Worm (Caenorhabditis elegans) whole organism, L4 larva: ENCODE results near the gene sdc-1.

ENCODE experiments used
- F26F4.8 ChIP-seq: fragments of 200-800 bp; sonication (Bioruptor generic); conservative IDR thresholded peaks from 2 replicates; pipeline ENCODE4 v1.3.6; 2022; ENCODE audit warnings: missing genetic modification characterization, missing compliant biosample characterization
- F44E2.7 ChIP-seq: fragments of 200-800 bp; sonication (Bioruptor generic); IDR thresholded peaks from 2 replicates; pipeline ENCODE4 v2.1.2; 2022; ENCODE audit warnings: missing genetic modification characterization, missing compliant biosample characterization
- F49E8.2 ChIP-seq: sonication (generic microtip); optimal IDR thresholded peaks from 2 replicates; lab custom pipeline; 2016; ENCODE audit warnings: missing compliant biosample characterization, mild to moderate bottlenecking, missing genetic modification characterization, borderline replicate concordance
- T20F7.1 ChIP-seq: fragments of 200-800 bp; sonication (Bioruptor generic); optimal IDR thresholded peaks from 2 replicates; lab custom pipeline; 2018; ENCODE audit warnings: mild to moderate bottlenecking, missing genetic modification characterization, missing compliant biosample characterization
- Y105C5A.15 ChIP-seq: fragments of 200-800 bp; sonication (Bioruptor generic); IDR thresholded peaks from 2 replicates; pipeline ENCODE4 v1.3.6; 2022; ENCODE audit warnings: missing genetic modification characterization, missing compliant biosample characterization
- Y48G9A.11 ChIP-seq: fragments of 200-800 bp; sonication (Bioruptor generic); IDR thresholded peaks from 2 replicates; pipeline ENCODE4 v1.3.6; 2022; ENCODE audit warnings: missing genetic modification reagents, missing genetic modification characterization, missing compliant biosample characterization
- aha-1 ChIP-seq: fragments of 150-350 bp; peaks from one replicate; lab custom pipeline; 2014; ENCODE audit warnings: missing biosample characterization, missing genetic modification characterization
- aly-2 ChIP-seq: sonication (generic microtip); optimal IDR thresholded peaks from 2 replicates; lab custom pipeline; 2018; ENCODE audit warnings: missing biosample characterization, missing genetic modification characterization
- ceh-20 ChIP-seq: fragments of 200-800 bp; sonication (Bioruptor generic); IDR thresholded peaks from 2 replicates; pipeline ENCODE4 v1.3.6; 2022; ENCODE audit warnings: missing genetic modification reagents, missing genetic modification characterization, missing compliant biosample characterization
- ceh-28 ChIP-seq: fragments of 150-350 bp; optimal IDR thresholded peaks from 2 replicates; lab custom pipeline; 2014; ENCODE audit warnings: missing biosample characterization, missing genetic modification reagents, missing genetic modification characterization
- ceh-32 ChIP-seq: sonication (generic microtip); optimal IDR thresholded peaks from 2 replicates; lab custom pipeline; 2016; ENCODE audit warnings: mild to moderate bottlenecking, missing genetic modification characterization, missing compliant biosample characterization; ENCODE audit not compliant: poor library complexity
- ceh-44 ChIP-seq: fragments of 200-800 bp; sonication (Bioruptor generic); IDR thresholded peaks from 2 replicates; pipeline ENCODE4 v1.3.6; 2022; ENCODE audit warnings: missing genetic modification reagents, missing genetic modification characterization, missing compliant biosample characterization
- ceh-82 ChIP-seq: sonication (generic microtip); optimal IDR thresholded peaks from 2 replicates; lab custom pipeline; 2017; ENCODE audit warnings: missing biosample characterization, missing genetic modification characterization
- daf-12 ChIP-seq: fragments of 150-350 bp; optimal IDR thresholded peaks from 2 replicates; lab custom pipeline; 2014; ENCODE audit warnings: missing biosample characterization, missing genetic modification reagents, missing genetic modification characterization
- dmd-6 ChIP-seq: fragments of 200-800 bp; sonication (Bioruptor generic); IDR thresholded peaks from 2 replicates; pipeline ENCODE4 v1.3.6; 2022; ENCODE audit warnings: missing genetic modification reagents, missing genetic modification characterization, missing compliant biosample characterization
- dmd-8 ChIP-seq: fragments of 200-800 bp; sonication (Bioruptor generic); IDR thresholded peaks from 2 replicates; pipeline ENCODE4 v1.3.6; 2022; ENCODE audit warnings: missing genetic modification characterization, missing compliant biosample characterization
- dmd-9 ChIP-seq: fragments of 200-800 bp; sonication (Bioruptor generic); IDR thresholded peaks from 2 replicates; pipeline ENCODE4 v1.3.6; 2022; ENCODE audit warnings: missing genetic modification reagents, missing genetic modification characterization, missing compliant biosample characterization
- dpl-1 ChIP-seq: fragments of 150-350 bp; optimal IDR thresholded peaks from 2 replicates; lab custom pipeline; 2014; ENCODE audit warnings: missing biosample characterization, missing genetic modification reagents, missing genetic modification characterization
- dve-1 ChIP-seq: sonication (generic microtip); optimal IDR thresholded peaks from 2 replicates; lab custom pipeline; 2017; ENCODE audit warnings: antibody characterized with exemption, mild to moderate bottlenecking, missing genetic modification characterization, missing compliant biosample characterization; ENCODE audit not compliant: insufficient read depth
- egl-43 ChIP-seq: fragments of 200-800 bp; sonication (Bioruptor generic); IDR thresholded peaks from 2 replicates; pipeline ENCODE4 v1.3.6; 2022; ENCODE audit warnings: missing genetic modification reagents, missing genetic modification characterization, missing compliant biosample characterization
- hif-1 ChIP-seq, 2 experiments: sonication (generic microtip); optimal IDR thresholded peaks; 2 replicates each; lab custom pipeline; 2016 to 2017; ENCODE audit warnings: missing compliant biosample characterization in 2 of 2, missing genetic modification characterization in 2 of 2, missing genetic modification reagents in 2 of 2, missing genotype in 2 of 2, mild to moderate bottlenecking in 1 of 2
- hlh-11 ChIP-seq: fragments of 200-800 bp; sonication (Bioruptor generic); optimal IDR thresholded peaks from 2 replicates; lab custom pipeline; 2018; ENCODE audit warnings: mild to moderate bottlenecking, missing genetic modification characterization, missing compliant biosample characterization
- hlh-30 ChIP-seq: sonication (generic microtip); optimal IDR thresholded peaks from 2 replicates; lab custom pipeline; 2017; ENCODE audit warnings: antibody characterized with exemption, mild to moderate bottlenecking, missing genetic modification characterization, missing compliant biosample characterization; ENCODE audit not compliant: insufficient read depth
- lim-7 ChIP-seq: fragments of 200-800 bp; sonication (Bioruptor generic); IDR thresholded peaks from 2 replicates; pipeline ENCODE4 v1.3.6; 2022; ENCODE audit warnings: missing genetic modification characterization, missing compliant biosample characterization
- lin-13 ChIP-seq: fragments of 150-350 bp; optimal IDR thresholded peaks from 2 replicates; lab custom pipeline; 2014; ENCODE audit warnings: missing biosample characterization, missing genetic modification reagents, missing genetic modification characterization
- lin-38 ChIP-seq: fragments of 200-800 bp; sonication (Bioruptor generic); IDR thresholded peaks from 2 replicates; pipeline ENCODE4 v1.3.6; 2022; ENCODE audit warnings: missing genetic modification reagents, missing genetic modification characterization, missing compliant biosample characterization
- lsy-2 ChIP-seq, 2 experiments: fragments of 150-350 bp in 1 of 2; sonication (generic microtip) in 1 of 2; optimal IDR thresholded peaks; 2 replicates each; lab custom pipeline; 2014 to 2017; ENCODE audit warnings: missing biosample characterization in 2 of 2, missing genetic modification characterization in 2 of 2
- madf-5 ChIP-seq, 2 experiments: fragments of 200-800 bp; sonication (Bioruptor generic); IDR thresholded peaks; 2 replicates each; pipeline ENCODE4 v1.3.6; 2022; ENCODE audit warnings: missing compliant biosample characterization in 2 of 2, missing genetic modification characterization in 2 of 2
- madf-9 ChIP-seq: fragments of 200-800 bp; sonication (Bioruptor generic); conservative IDR thresholded peaks from 2 replicates; pipeline ENCODE4 v1.3.6; 2022; ENCODE audit warnings: missing genetic modification reagents, missing genetic modification characterization, missing compliant biosample characterization
- mdt-29 ChIP-seq: fragments of 200-800 bp; sonication (Bioruptor generic); IDR thresholded peaks from 2 replicates; pipeline ENCODE4 v1.3.6; 2022; ENCODE audit warnings: missing genetic modification reagents, missing genetic modification characterization, missing compliant biosample characterization
- mes-2 ChIP-seq: sonication (generic microtip); optimal IDR thresholded peaks from 2 replicates; lab custom pipeline; 2016; ENCODE audit warnings: missing genotype, mild to moderate bottlenecking, missing genetic modification characterization, missing compliant biosample characterization; ENCODE audit not compliant: poor library complexity, severe bottlenecking
- mxl-2 ChIP-seq: fragments of 200-800 bp; sonication (Bioruptor generic); conservative IDR thresholded peaks from 2 replicates; pipeline ENCODE4 v1.3.6; 2022; ENCODE audit warnings: missing genetic modification reagents, missing genetic modification characterization, missing compliant biosample characterization
- nhr-102 ChIP-seq: sonication (generic microtip); optimal IDR thresholded peaks from 2 replicates; lab custom pipeline; 2016; ENCODE audit warnings: mild to moderate bottlenecking, missing genetic modification characterization, moderate library complexity, missing compliant biosample characterization
- nhr-111 ChIP-seq: fragments of 200-800 bp; sonication (Bioruptor generic); optimal IDR thresholded peaks from 2 replicates; lab custom pipeline; 2018; ENCODE audit warnings: mild to moderate bottlenecking, missing genetic modification characterization, missing compliant biosample characterization
- nhr-28 ChIP-seq: fragments of 150-350 bp; optimal IDR thresholded peaks from 2 replicates; lab custom pipeline; 2014; ENCODE audit warnings: missing biosample characterization, missing genetic modification characterization
- nhr-41 ChIP-seq: fragments of 200-800 bp; sonication (Bioruptor generic); IDR thresholded peaks from 2 replicates; pipeline ENCODE4 v1.3.6; 2022; ENCODE audit warnings: missing genetic modification reagents, missing genetic modification characterization, missing compliant biosample characterization
- nhr-48 ChIP-seq: sonication (generic microtip); optimal IDR thresholded peaks from 2 replicates; lab custom pipeline; 2016; ENCODE audit warnings: mild to moderate bottlenecking, missing genetic modification characterization, missing compliant biosample characterization
- pha-4 ChIP-seq, 2 experiments: fragments of 150-350 bp in 1 of 2; fragments of 200-800 bp in 1 of 2; sonication (Bioruptor generic) in 1 of 2; IDR thresholded peaks in 1 of 2; optimal IDR thresholded peaks in 1 of 2; 2 replicates each; pipeline versions ENCODE4 v1.3.6 to Lab custom; 2014 to 2022; ENCODE audit warnings: missing genetic modification characterization in 2 of 2, missing genetic modification reagents in 2 of 2, missing biosample characterization in 1 of 2, missing compliant biosample characterization in 1 of 2
- php-3 ChIP-seq: fragments of 200-800 bp; sonication (Bioruptor generic); IDR thresholded peaks from 2 replicates; pipeline ENCODE4 v1.3.6; 2022; ENCODE audit warnings: missing genetic modification reagents, missing genetic modification characterization, missing compliant biosample characterization
- snpc-4 ChIP-seq: fragments of 150-350 bp; optimal IDR thresholded peaks from 2 replicates; lab custom pipeline; 2014; ENCODE audit warnings: missing biosample characterization, missing genetic modification characterization
- tag-97 ChIP-seq: fragments of 200-800 bp; sonication (Bioruptor generic); IDR thresholded peaks from 2 replicates; pipeline ENCODE4 v1.3.6; 2022; ENCODE audit warnings: missing genetic modification characterization, missing compliant biosample characterization
- vab-7 ChIP-seq: fragments of 200-800 bp; sonication (Bioruptor generic); IDR thresholded peaks from 2 replicates; pipeline ENCODE4 v1.3.6; 2022; ENCODE audit warnings: missing genetic modification reagents, missing genetic modification characterization, missing compliant biosample characterization
- zfp-3 ChIP-seq: fragments of 200-800 bp; sonication (Bioruptor generic); conservative IDR thresholded peaks from 2 replicates; pipeline ENCODE4 v1.3.6; 2022; ENCODE audit warnings: missing genetic modification reagents, missing genetic modification characterization, missing compliant biosample characterization
- zip-2 ChIP-seq: fragments of 150-350 bp; optimal IDR thresholded peaks from 2 replicates; lab custom pipeline; 2014; ENCODE audit warnings: missing biosample characterization, missing genetic modification characterization
- ztf-7 ChIP-seq: fragments of 150-350 bp; optimal IDR thresholded peaks from 2 replicates; lab custom pipeline; 2014; ENCODE audit warnings: missing biosample characterization, missing genetic modification characterization

The sdc-1 gene

DNA sequence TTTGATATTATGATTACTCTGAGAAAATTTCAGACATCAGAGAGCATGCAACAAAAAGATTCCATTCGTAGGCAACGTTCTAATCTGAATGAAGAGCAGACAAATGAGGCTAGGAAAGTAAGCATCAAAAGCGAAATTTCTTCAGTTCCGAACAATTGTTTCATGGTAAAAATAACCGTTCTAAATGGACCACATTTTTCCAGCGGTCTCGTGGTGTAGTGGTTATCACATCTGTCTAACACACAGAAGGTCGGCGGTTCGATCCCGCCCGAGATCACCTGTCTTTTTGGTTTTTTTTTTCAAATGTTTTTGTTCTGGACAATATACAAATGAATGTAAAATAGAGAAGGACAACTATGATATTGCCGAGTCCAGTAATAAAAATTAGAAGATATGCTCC, 24.3 kb downstream of the sdc-1 start, which contains the start of gene twk-21:
TSS of gene twk-21 (plus strand) at position 34 of the 400 bp plus-strand sequence.
- TF ChIP-seq mdt-29 (GFP tag; lab: Robert Waterston, UW): 0 out of 2 replicates have a peak, but pooled peaks have one; percentile 13
- peak in 1 of 2 experiments; percentile 70; a peak in 1 of 4 replicates for TF ChIP-seq madf-5 (GFP tag; IDR thresholded peaks at IDR 0.05; lab: Robert Waterston, UW)
- TF ChIP-seq dmd-9 (GFP tag; lab: Robert Waterston, UW): no peak
- 0 out of 2 replicates have a peak, but pooled peaks have one; percentile 17 for TF ChIP-seq dmd-6 (GFP tag; lab: Robert Waterston, UW)
- no peak for TF ChIP-seq aly-2 (tag; lab: Kevin White, UChicago)
- no peak for TF ChIP-seq ceh-44 (GFP tag; lab: Robert Waterston, UW)
- TF ChIP-seq hif-1 (tag; optimal IDR thresholded peaks at IDR 0.05; lab: Kevin White, UChicago): no peak
- TF ChIP-seq madf-9 (GFP tag; lab: Robert Waterston, UW): 0 out of 2 replicates have a peak, but pooled peaks have one; percentile 9
- no peak for TF ChIP-seq F49E8.2 (tag; lab: Kevin White, UChicago)
- no peak for TF ChIP-seq nhr-102 (tag; lab: Kevin White, UChicago)
- no peak for TF ChIP-seq zip-2 (tag; lab: Kevin White, UChicago)
- TF ChIP-seq tag-97 (GFP tag; lab: Robert Waterston, UW): no peak
- TF ChIP-seq nhr-111 (GFP tag; lab: Kevin White, UChicago): no peak
- TF ChIP-seq daf-12 (tag; lab: Kevin White, UChicago): no peak
- TF ChIP-seq hlh-30: peak; percentile 3
- peak; percentile 24; the same call in 1 of the 2 replicates for TF ChIP-seq egl-43 (GFP tag; lab: Robert Waterston, UW)
- TF ChIP-seq ceh-32 (tag; lab: Kevin White, UChicago): no peak
- TF ChIP-seq lin-38: peak; percentile 27
- no peak for TF ChIP-seq lsy-2 (tag; optimal IDR thresholded peaks at IDR 0.05; lab: Kevin White, UChicago)
- peak; percentile 70 for TF ChIP-seq aha-1 (tag; lab: Kevin White, UChicago)
- TF ChIP-seq pha-4 (GFP tag; IDR thresholded peaks at IDR 0.05; lab: Robert Waterston, UW): peak; percentile 11; the same call in 1 of the 2 replicates
- TF ChIP-seq pha-4 (tag; optimal IDR thresholded peaks at IDR 0.05; lab: Kevin White, UChicago): no peak
- TF ChIP-seq dpl-1 (GFP tag; lab: Kevin White, UChicago): no peak
- TF ChIP-seq ceh-82: no peak

DNA sequence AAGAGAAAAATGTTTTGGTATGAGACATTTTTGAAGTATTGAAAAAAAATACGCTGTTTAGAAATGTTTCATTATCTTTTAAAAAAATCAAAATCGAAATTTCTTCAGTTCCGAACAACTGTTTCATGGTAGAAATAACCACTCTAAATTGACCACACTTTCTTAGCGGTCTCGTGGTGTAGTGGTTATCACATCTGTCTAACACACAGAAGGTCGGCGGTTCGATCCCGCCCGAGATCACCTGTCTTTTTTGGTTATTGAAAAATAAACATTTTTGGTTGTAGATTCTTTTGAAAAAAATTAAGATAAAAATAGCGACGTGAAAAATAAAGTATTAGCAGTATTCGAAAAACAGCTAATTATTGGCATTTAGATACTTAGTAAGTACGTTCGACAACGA, 24.9 kb downstream of the sdc-1 start:
- TF ChIP-seq nhr-28 (peak; percentile 12), mxl-2 (GFP tag; lab: Robert Waterston, UW) (no peak), ceh-20 (GFP tag; lab: Robert Waterston, UW) (0 out of 2 replicates have a peak, but pooled peaks have one; percentile 25), Y48G9A.11 (GFP tag; lab: Robert Waterston, UW) (peak; percentile 59; the same call in 1 of the 2 replicates), ceh-28 (tag; lab: Kevin White, UChicago) (no peak), Y105C5A.15 (GFP tag; lab: Robert Waterston, UW) (peak; percentile 87; the same call in 1 of the 2 replicates), dmd-8 (peak; percentile 82), ceh-44 (GFP tag; lab: Robert Waterston, UW) (peak; percentile 34; the same call in 1 of the 2 replicates), F44E2.7 (GFP tag; lab: Robert Waterston, UW) (peak; percentile 57; the same call in 1 of the 2 replicates), snpc-4 (tag; lab: Kevin White, UChicago) (no peak), F49E8.2 (tag; lab: Kevin White, UChicago) (peak; percentile 25), T20F7.1 (no peak), vab-7 (GFP tag; lab: Robert Waterston, UW) (peak; percentile 70; the same call in 1 of the 2 replicates), zfp-3 (GFP tag; lab: Robert Waterston, UW) (peak; percentile 45; the same call in 1 of the 2 replicates), pha-4 (GFP tag; IDR thresholded peaks at IDR 0.05; lab: Robert Waterston, UW) (peak; percentile 86; the same call in 1 of the 2 replicates), pha-4 (tag; optimal IDR thresholded peaks at IDR 0.05; lab: Kevin White, UChicago) (no peak), hif-1 (tag; optimal IDR thresholded peaks at IDR 0.05; lab: Kevin White, UChicago) (no peak), nhr-102 (tag; lab: Kevin White, UChicago) (peak; percentile 32), madf-9 (GFP tag; lab: Robert Waterston, UW) (peak; percentile 58; the same call in 1 of the 2 replicates), lim-7 (GFP tag; lab: Robert Waterston, UW) (peak; percentile 82), dpl-1 (GFP tag; lab: Kevin White, UChicago) (peak; percentile 5), dve-1 (tag; lab: Kevin White, UChicago) (peak; percentile 65), F26F4.8 (GFP tag; lab: Robert Waterston, UW) (0 out of 2 replicates have a peak, but pooled peaks have one; percentile 28), lin-13 (GFP tag; lab: Kevin White, UChicago) (peak; percentile 1), ztf-7 (tag; lab: Kevin White, UChicago) (peak; percentile 44), mes-2 (tag; lab: Kevin White, UChicago) (peak; percentile 63), lsy-2 (tag; optimal IDR thresholded peaks at IDR 0.05; lab: Kevin White, UChicago) (no peak), zip-2 (tag; lab: Kevin White, UChicago) (peak; percentile 18), php-3 (GFP tag; lab: Robert Waterston, UW) (peak; percentile 36; the same call in 1 of the 2 replicates), hlh-11 (peak; percentile 54), nhr-41 (GFP tag; lab: Robert Waterston, UW) (0 out of 2 replicates have a peak, but pooled peaks have one; percentile 23), nhr-48 (tag; lab: Kevin White, UChicago) (peak; percentile 2)
